Fruit fly (Drosophila melanogaster): ENCODE measurements around the gene Mgat2.

Gene Mgat2

DNA sequence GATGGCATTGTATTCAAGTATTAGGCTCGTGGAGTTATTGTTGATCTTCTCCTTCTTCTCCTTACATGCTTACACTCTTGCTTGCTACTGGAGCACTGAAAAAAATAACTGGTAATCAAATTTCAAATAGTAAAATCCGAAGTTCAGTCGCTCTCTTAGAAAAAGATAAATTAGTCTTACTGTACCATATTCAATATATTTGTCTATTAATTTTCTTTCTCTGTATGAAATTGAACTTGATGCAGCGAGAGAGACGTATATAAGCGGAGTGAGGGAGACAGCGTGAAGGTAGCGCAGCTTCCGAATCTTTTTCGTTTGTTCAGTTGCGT is 39.1 kb upstream of the Mgat2 start:
- TF ChIP-seq CG13894 (tag; optimal IDR thresholded peaks at IDR 0.05) (no peak), gem (tag; optimal IDR thresholded peaks at IDR 0.05) (peak; percentile 93), en (GFP tag; optimal IDR thresholded peaks at IDR 0.05) (peak; percentile 72), unc-4 (GFP tag; IDR thresholded peaks at IDR 0.05; ENCODE audit: partially characterized antibody) (no peak), CTCF (GFP tag; optimal IDR thresholded peaks at IDR 0.05) (peak; percentile 48), CG7372 (GFP tag; IDR thresholded peaks at IDR 0.05) (peak; percentile 76), CG1024 (GFP tag; IDR thresholded peaks at IDR 0.05) (peak; percentile 93), CG5180 (GFP tag; optimal IDR thresholded peaks at IDR 0.05) (peak; percentile 81), gcm2 (GFP tag; optimal IDR thresholded peaks at IDR 0.05) (peak; percentile 19), mld (GFP tag; IDR thresholded peaks at IDR 0.05; ENCODE audit: partially characterized antibody) (no peak), sima (GFP tag; optimal IDR thresholded peaks at IDR 0.05) (peak; percentile 88), Dll (GFP tag; IDR thresholded peaks at IDR 0.05; ENCODE audit: partially characterized antibody) (no peak), emc (GFP tag; optimal IDR thresholded peaks at IDR 0.05) (peak; percentile 79), wor (GFP tag; IDR thresholded peaks at IDR 0.05) (peak; percentile 84), Hr3 (GFP tag; optimal IDR thresholded peaks at IDR 0.05) (peak; percentile 62), chif (GFP tag; optimal IDR thresholded peaks at IDR 0.05) (peak; percentile 77 to 92), sqz (GFP tag; optimal IDR thresholded peaks at IDR 0.05) (peak; percentile 75), Aef1 (GFP tag; IDR thresholded peaks at IDR 0.05) (peak; percentile 92), eyg (GFP tag; optimal IDR thresholded peaks at IDR 0.05) (peak; percentile 69), CG6854 (GFP tag; optimal IDR thresholded peaks at IDR 0.05) (peak; percentile 86), h (optimal IDR thresholded peaks at IDR 0.05) (no peak), CG6254 (GFP tag; optimal IDR thresholded peaks at IDR 0.05) (peak; percentile 86), CG3726 (GFP tag; IDR thresholded peaks at IDR 0.05) (peak; percentile 85; the same call in 1 of the 3 replicates), stwl (tag; optimal IDR thresholded peaks at IDR 0.05) (peak; percentile 20), pfk (GFP tag; optimal IDR thresholded peaks at IDR 0.05) (no peak), crp (GFP tag; optimal IDR thresholded peaks at IDR 0.05) (peak in 1 of 2 experiments; percentile 2), CG10274 (GFP tag; optimal IDR thresholded peaks at IDR 0.05) (peak; percentile 79), CG9932 (GFP tag; IDR thresholded peaks at IDR 0.05) (peak; percentile 68), H2.0 (GFP tag; IDR thresholded peaks at IDR 0.05) (peak; percentile 91), CG4404 (GFP tag; IDR thresholded peaks at IDR 0.05) (peak; percentile 57), CG17359 (tag; optimal IDR thresholded peaks at IDR 0.05) (peak; percentile 98), CrebB (tag; optimal IDR thresholded peaks at IDR 0.05) (no peak), CG7745 (tag; optimal IDR thresholded peaks at IDR 0.05) (no peak), CG11696 (GFP tag; IDR thresholded peaks at IDR 0.05) (peak; percentile 85), Antp (GFP tag; optimal IDR thresholded peaks at IDR 0.05) (peak; percentile 88), Oaz (GFP tag; IDR thresholded peaks at IDR 0.05) (peak; percentile 84), ash1 (GFP tag; optimal IDR thresholded peaks at IDR 0.05) (no peak), D19A (tag; optimal IDR thresholded peaks at IDR 0.05) (peak; percentile 90), gcm (GFP tag; optimal IDR thresholded peaks at IDR 0.05) (peak; percentile 88), CG9797 (GFP tag; optimal IDR thresholded peaks at IDR 0.05) (no peak), ewg (GFP tag; optimal IDR thresholded peaks at IDR 0.05) (peak; percentile 64), CG2712 (tag; optimal IDR thresholded peaks at IDR 0.05) (peak; percentile 87), Asciz (GFP tag; optimal IDR thresholded peaks at IDR 0.05) (peak; percentile 96), CG9817 (tag; optimal IDR thresholded peaks at IDR 0.05) (peak; percentile 79), Med (GFP tag) (peak; percentile 97), lbe (GFP tag; optimal IDR thresholded peaks at IDR 0.05) (peak; percentile 87), twi (tag; optimal IDR thresholded peaks at IDR 0.05) (no peak), CG14667 (GFP tag; IDR thresholded peaks at IDR 0.05) (peak; percentile 88), CG10431 (GFP tag; optimal IDR thresholded peaks at IDR 0.05) (peak; percentile 6), CG2678 (tag; optimal IDR thresholded peaks at IDR 0.05) (peak; percentile 95), pzg (GFP tag; optimal IDR thresholded peaks at IDR 0.05) (no peak), TFAM (GFP tag; optimal IDR thresholded peaks at IDR 0.05) (peak; percentile 72)

Data from whole organism, embryonic.